Worm (Caenorhabditis elegans): ENCODE data around the gene Y50D4C.6.

DNA sequence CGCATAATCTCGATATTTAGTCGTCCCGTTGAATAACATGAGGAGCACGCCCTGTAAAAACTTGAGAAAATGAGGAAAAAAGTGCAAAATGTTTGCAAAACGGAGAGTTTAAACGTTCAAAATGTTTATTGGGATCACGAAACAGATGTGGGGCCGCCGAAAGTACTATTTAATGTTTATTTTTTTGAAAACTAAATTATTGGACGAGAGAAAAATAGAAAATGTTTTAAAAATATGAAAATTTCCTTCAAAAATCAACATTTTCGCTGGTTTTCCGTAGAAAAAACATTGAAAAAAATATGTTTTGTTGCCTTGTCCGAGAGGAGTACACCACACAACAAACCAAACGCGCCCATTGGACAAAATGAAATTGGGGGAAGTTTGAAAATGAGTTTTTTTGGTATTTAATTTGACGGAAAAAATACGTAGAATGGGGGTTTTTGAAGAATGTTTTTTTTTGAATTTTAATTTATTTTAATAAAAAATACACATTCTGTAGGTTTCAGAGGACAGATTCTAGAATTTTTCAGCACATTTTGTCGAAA lies 15.2 kb upstream of the Y50D4C.6 start, which contains the start of gene sqv-6:
- TF ChIP-seq mep-1 (tag; optimal IDR thresholded peaks at IDR 0.05) (no peak), fkh-10 (GFP tag; optimal IDR thresholded peaks at IDR 0.05) (no peak), pag-3 (tag; optimal IDR thresholded peaks at IDR 0.05; ENCODE audit: borderline replicate concordance, insufficient read depth) (no peak), rnt-1 (tag; optimal IDR thresholded peaks at IDR 0.05) (no peak), unc-130 (tag; optimal IDR thresholded peaks at IDR 0.05) (no peak), unc-62 (GFP tag; optimal IDR thresholded peaks at IDR 0.05) (no peak), lin-13 (GFP tag; optimal IDR thresholded peaks at IDR 0.05) (peak; percentile 15), lin-15B (tag; optimal IDR thresholded peaks at IDR 0.05) (peak; percentile 33), snpc-4 (tag; optimal IDR thresholded peaks at IDR 0.05) (no peak), lsy-2 (tag; optimal IDR thresholded peaks at IDR 0.05) (peak; percentile 35 to 83), hlh-4 (tag; optimal IDR thresholded peaks at IDR 0.05) (no peak)
